Fruit fly (Drosophila melanogaster) whole organism, adult: ENCODE measurements around the gene CG33764.

Experiments
- CG33017 ChIP-seq: fragments of 200-800 bp; sonication (Bioruptor generic); optimal IDR thresholded peaks from 2 replicates; lab custom pipeline; 2018; ENCODE audit warnings: missing biosample characterization, mild to moderate bottlenecking, missing genetic modification characterization, moderate library complexity
- CG5204 ChIP-seq: fragments of 200-800 bp; sonication (Bioruptor generic); optimal IDR thresholded peaks from 2 replicates; lab custom pipeline; 2016; ENCODE audit warnings: missing biosample characterization, missing genetic modification characterization
- CG7045 ChIP-seq: fragments of 200-800 bp; sonication (Bioruptor generic); optimal IDR thresholded peaks from 2 replicates; lab custom pipeline; 2017; ENCODE audit warnings: missing biosample characterization, mild to moderate bottlenecking, missing genetic modification characterization
- CG7101 ChIP-seq: fragments of 200-800 bp; sonication (Bioruptor generic); optimal IDR thresholded peaks from 2 replicates; lab custom pipeline; 2018; ENCODE audit warnings: missing biosample characterization, mild to moderate bottlenecking, missing genetic modification characterization, moderate library complexity
- Hr96 ChIP-seq: fragments of 200-800 bp; sonication (Bioruptor generic); optimal IDR thresholded peaks from 2 replicates; lab custom pipeline; 2016; ENCODE audit warnings: missing biosample characterization, missing genetic modification characterization
- Mnt ChIP-seq: fragments of 200-800 bp; sonication (Bioruptor generic); optimal IDR thresholded peaks from 2 replicates; lab custom pipeline; 2016; ENCODE audit warnings: missing biosample characterization, mild to moderate bottlenecking, missing genetic modification characterization
- bab1 ChIP-seq: fragments of 200-800 bp; sonication (Bioruptor generic); optimal IDR thresholded peaks from 3 replicates; lab custom pipeline; 2019; ENCODE audit warnings: missing biosample characterization, mild to moderate bottlenecking, missing genetic modification characterization, moderate library complexity
- cic ChIP-seq: fragments of 200-800 bp; sonication (Bioruptor generic); optimal IDR thresholded peaks from 2 replicates; lab custom pipeline; 2017; ENCODE audit warnings: missing biosample characterization, mild to moderate bottlenecking, missing genetic modification characterization, moderate library complexity
- ovo ChIP-seq: fragments of 200-800 bp; sonication (Bioruptor generic); optimal IDR thresholded peaks from 2 replicates; lab custom pipeline; 2016; ENCODE audit warnings: missing biosample characterization, missing genetic modification characterization
- pad ChIP-seq: fragments of 200-800 bp; sonication (Bioruptor generic); optimal IDR thresholded peaks from 3 replicates; lab custom pipeline; 2017; ENCODE audit warnings: missing biosample characterization, missing genetic modification characterization, mild to moderate bottlenecking, moderate library complexity, missing genetic modification reagents
- tj ChIP-seq: fragments of 200-800 bp; sonication (Bioruptor generic); optimal IDR thresholded peaks from 3 replicates; lab custom pipeline; 2017; ENCODE audit warnings: missing biosample characterization, mild to moderate bottlenecking, missing genetic modification characterization, moderate library complexity

dm6 chr3L:4239442-4240322 lies 27.6 kb downstream of the CG33764 start, which contains the start of gene Sqor:
- TF ChIP-seq pad (GFP tag; lab: Kevin White, UChicago) (peak; percentile 82), cic (peak; percentile 71), CG7101 (tag; lab: Kevin White, UChicago) (peak; percentile 91), bab1 (GFP tag; lab: Kevin White, UChicago) (peak; percentile 90), Mnt (peak; percentile 68), Hr96 (peak; percentile 92), ovo (GFP tag; lab: Kevin White, UChicago) (peak; percentile 77), CG5204 (GFP tag; lab: Kevin White, UChicago) (peak; percentile 91), CG33017 (peak; percentile 89), CG7045 (GFP tag; lab: Kevin White, UChicago) (peak; percentile 92), tj (GFP tag; lab: Kevin White, UChicago) (peak; percentile 77)
